Fruit fly (Drosophila melanogaster) whole organism, embryonic: Measurements from ENCODE around the gene tup.

Experiments used
- Blimp-1 ChIP-seq: fragments of 200-800 bp; sonication (Bioruptor generic); optimal IDR thresholded peaks from 3 replicates; lab custom pipeline; 2018; ENCODE audit warnings: missing biosample characterization, missing genetic modification characterization, mild to moderate bottlenecking, moderate library complexity, missing genetic modification reagents
- Bteb2 ChIP-seq: fragments of 200-800 bp; sonication (Bioruptor generic); optimal IDR thresholded peaks from 2 replicates; lab custom pipeline; 2016; ENCODE audit warnings: missing biosample characterization, missing genetic modification characterization
- CG10209 ChIP-seq: fragments of 200-800 bp; sonication (Bioruptor generic); optimal IDR thresholded peaks from 3 replicates; lab custom pipeline; 2017; ENCODE audit warnings: missing biosample characterization, mild to moderate bottlenecking, missing genetic modification characterization, missing genetic modification reagents
- CG10267 ChIP-seq: fragments of 200-800 bp; sonication (Bioruptor generic); optimal IDR thresholded peaks from 2 replicates; lab custom pipeline; 2018; ENCODE audit warnings: missing biosample characterization, mild to moderate bottlenecking, missing genetic modification characterization, moderate library complexity
- CG10959 ChIP-seq: fragments of 200-800 bp; sonication (Bioruptor generic); IDR thresholded peaks from 2 replicates; pipeline ENCODE4 v1.3.6; 2022; ENCODE audit warnings: missing biosample characterization, missing genetic modification characterization
- CG12155 ChIP-seq: fragments of 200-800 bp; sonication (Bioruptor generic); optimal IDR thresholded peaks from 3 replicates; lab custom pipeline; 2016; ENCODE audit warnings: missing biosample characterization, missing genetic modification characterization
- CG14710 ChIP-seq: fragments of 200-800 bp; sonication (Bioruptor generic); optimal IDR thresholded peaks from 3 replicates; lab custom pipeline; 2019; ENCODE audit warnings: missing biosample characterization, mild to moderate bottlenecking, missing genetic modification characterization, moderate library complexity
- CG1603 ChIP-seq: fragments of 200-800 bp; sonication (Bioruptor generic); optimal IDR thresholded peaks from 2 replicates; lab custom pipeline; 2019; ENCODE audit warnings: missing biosample characterization, mild to moderate bottlenecking, missing genetic modification characterization, moderate library complexity
- CG16815 ChIP-seq: fragments of 200-800 bp; sonication (Bioruptor generic); optimal IDR thresholded peaks from 3 replicates; lab custom pipeline; 2017; ENCODE audit warnings: missing biosample characterization, mild to moderate bottlenecking, missing genetic modification characterization
- CG17361 ChIP-seq: fragments of 200-800 bp; sonication (Bioruptor generic); IDR thresholded peaks from 3 replicates; pipeline ENCODE4 v1.3.6; 2022; ENCODE audit warnings: missing biosample characterization, missing genetic modification characterization
- CG1792 ChIP-seq: fragments of 200-800 bp; sonication (Bioruptor generic); optimal IDR thresholded peaks from 2 replicates; lab custom pipeline; 2016; ENCODE audit warnings: missing biosample characterization, missing genetic modification characterization
- CG18619 ChIP-seq: fragments of 200-800 bp; sonication (Bioruptor generic); optimal IDR thresholded peaks from 3 replicates; lab custom pipeline; 2017; ENCODE audit warnings: missing biosample characterization, mild to moderate bottlenecking, missing genetic modification characterization
- CG32772 ChIP-seq: fragments of 200-800 bp; sonication (Bioruptor generic); IDR thresholded peaks from 2 replicates; pipeline ENCODE4 v1.3.6; 2022; ENCODE audit warnings: missing biosample characterization, missing genetic modification characterization
- CG6689 ChIP-seq: fragments of 200-800 bp; sonication (Bioruptor generic); IDR thresholded peaks from 2 replicates; pipeline ENCODE4 v1.3.6; 2022; ENCODE audit warnings: missing biosample characterization, missing genetic modification characterization
- CG7271 ChIP-seq: fragments of 200-800 bp; sonication (Bioruptor generic); optimal IDR thresholded peaks from 2 replicates; lab custom pipeline; 2018; ENCODE audit warnings: missing biosample characterization, mild to moderate bottlenecking, missing genetic modification characterization, moderate library complexity
- CG9727 ChIP-seq: fragments of 200-800 bp; sonication (Bioruptor generic); optimal IDR thresholded peaks from 3 replicates; lab custom pipeline; 2017; ENCODE audit warnings: missing biosample characterization, mild to moderate bottlenecking, missing genetic modification characterization
- CoRest ChIP-seq: fragments of 200-800 bp; sonication (Bioruptor generic); optimal IDR thresholded peaks from 3 replicates; lab custom pipeline; 2018; ENCODE audit warnings: missing biosample characterization, mild to moderate bottlenecking, missing genetic modification characterization, moderate library complexity
- Ets97D ChIP-seq: fragments of 200-800 bp; sonication (Bioruptor generic); optimal IDR thresholded peaks from 3 replicates; lab custom pipeline; 2016; ENCODE audit warnings: missing biosample characterization, missing genetic modification characterization
- Hr78 ChIP-seq, 2 experiments: fragments of 200-800 bp in 1 of 2; fragments of >200 bp in 1 of 2; sonication (Bioruptor generic) in 1 of 2; optimal IDR thresholded peaks; 2 replicates each; lab custom pipeline; 2017 to 2019; ENCODE audit warnings: missing biosample characterization in 2 of 2, missing genetic modification characterization in 2 of 2, mild to moderate bottlenecking in 1 of 2, moderate library complexity in 1 of 2
- Meics ChIP-seq: fragments of 200-800 bp; sonication (Bioruptor generic); optimal IDR thresholded peaks from 2 replicates; lab custom pipeline; 2017; ENCODE audit warnings: missing biosample characterization, mild to moderate bottlenecking, missing genetic modification characterization
- Mes4 ChIP-seq: fragments of 200-800 bp; sonication (Bioruptor generic); optimal IDR thresholded peaks from 2 replicates; lab custom pipeline; 2016; ENCODE audit warnings: missing biosample characterization, missing genetic modification characterization
- Six4 ChIP-seq: fragments of 200-800 bp; sonication (Bioruptor generic); optimal IDR thresholded peaks from 2 replicates; lab custom pipeline; 2016; ENCODE audit warnings: missing biosample characterization, missing genetic modification characterization
- Spps ChIP-seq: fragments of 200-800 bp; sonication (Bioruptor generic); optimal IDR thresholded peaks from 2 replicates; lab custom pipeline; 2018; ENCODE audit warnings: missing biosample characterization, mild to moderate bottlenecking, missing genetic modification characterization
- Sry-β ChIP-seq: fragments of 200-800 bp; sonication (Bioruptor generic); optimal IDR thresholded peaks from 2 replicates; lab custom pipeline; 2018; ENCODE audit warnings: missing biosample characterization, mild to moderate bottlenecking, missing genetic modification characterization, moderate library complexity
- Ssrp ChIP-seq: fragments of 200-800 bp; sonication (Bioruptor generic); optimal IDR thresholded peaks from 2 replicates; lab custom pipeline; 2018; ENCODE audit warnings: missing biosample characterization, mild to moderate bottlenecking, missing genetic modification characterization, moderate library complexity
- ase ChIP-seq: fragments of 200-800 bp; sonication (Bioruptor generic); IDR thresholded peaks from 3 replicates; pipeline ENCODE4 v1.3.6; 2022; ENCODE audit warnings: missing biosample characterization, missing genetic modification characterization
- ato ChIP-seq: fragments of 200-800 bp; sonication (Bioruptor generic); IDR thresholded peaks from 2 replicates; pipeline ENCODE4 v1.3.6; 2022; ENCODE audit warnings: missing biosample characterization, missing genetic modification characterization; ENCODE audit not compliant: partially characterized antibody
- bab2 ChIP-seq: fragments of 200-800 bp; sonication (Bioruptor generic); optimal IDR thresholded peaks from 2 replicates; lab custom pipeline; 2016; ENCODE audit warnings: missing biosample characterization, missing genetic modification characterization
- croc ChIP-seq: fragments of 200-800 bp; sonication (Bioruptor generic); conservative IDR thresholded peaks from 3 replicates; pipeline ENCODE4 v1.3.6; 2022; ENCODE audit warnings: missing biosample characterization, missing genetic modification characterization
- crp ChIP-seq, 2 experiments: fragments of 200-800 bp; sonication (Bioruptor generic); optimal IDR thresholded peaks; 2 replicates in 1 of 2; 3 replicates in 1 of 2; lab custom pipeline; 2017; ENCODE audit warnings: missing biosample characterization in 2 of 2, missing genetic modification characterization in 2 of 2, mild to moderate bottlenecking in 1 of 2, moderate library complexity in 1 of 2
- cwo ChIP-seq: fragments of 200-800 bp; sonication (Bioruptor generic); optimal IDR thresholded peaks from 3 replicates; lab custom pipeline; 2017; ENCODE audit warnings: missing biosample characterization, missing genetic modification characterization, mild to moderate bottlenecking, moderate library complexity, missing genetic modification reagents
- danr ChIP-seq: fragments of 200-800 bp; sonication (Bioruptor generic); IDR thresholded peaks from 2 replicates; pipeline ENCODE4 v1.3.6; 2022; ENCODE audit warnings: missing biosample characterization, missing genetic modification characterization
- ems ChIP-seq: fragments of 200-800 bp; sonication (Bioruptor generic); optimal IDR thresholded peaks from 3 replicates; lab custom pipeline; 2016; ENCODE audit warnings: missing biosample characterization, missing genetic modification characterization
- eyg ChIP-seq: fragments of 200-800 bp; sonication (Bioruptor generic); optimal IDR thresholded peaks from 3 replicates; lab custom pipeline; 2016; ENCODE audit warnings: missing biosample characterization, missing genetic modification characterization
- grau ChIP-seq: fragments of 200-800 bp; optimal IDR thresholded peaks from 3 replicates; lab custom pipeline; 2019; ENCODE audit warnings: missing biosample characterization, mild to moderate bottlenecking, missing genetic modification characterization, moderate library complexity
- gro ChIP-seq: fragments of 200-800 bp; sonication (Bioruptor generic); optimal IDR thresholded peaks from 2 replicates; lab custom pipeline; 2016; ENCODE audit warnings: missing biosample characterization, missing genetic modification characterization
- gsb-n ChIP-seq: fragments of 200-800 bp; sonication (Bioruptor generic); optimal IDR thresholded peaks from 3 replicates; lab custom pipeline; 2018; ENCODE audit warnings: missing biosample characterization, mild to moderate bottlenecking, missing genetic modification characterization
- mirr ChIP-seq: fragments of 200-800 bp; sonication (Bioruptor generic); optimal IDR thresholded peaks from 3 replicates; lab custom pipeline; 2018; ENCODE audit warnings: missing biosample characterization, mild to moderate bottlenecking, missing genetic modification characterization
- nerfin-1 ChIP-seq: fragments of 200-800 bp; sonication (Bioruptor generic); optimal IDR thresholded peaks from 3 replicates; lab custom pipeline; 2019; ENCODE audit warnings: missing biosample characterization, mild to moderate bottlenecking, missing genetic modification characterization, moderate library complexity
- oc ChIP-seq: fragments of 200-800 bp; sonication (Bioruptor generic); optimal IDR thresholded peaks from 2 replicates; lab custom pipeline; 2018; ENCODE audit warnings: missing biosample characterization, mild to moderate bottlenecking, missing genetic modification characterization, moderate library complexity
- org-1 ChIP-seq: fragments of 200-800 bp; sonication (Bioruptor generic); optimal IDR thresholded peaks from 2 replicates; lab custom pipeline; 2017; ENCODE audit warnings: missing biosample characterization, missing genetic modification characterization
- phol ChIP-seq: fragments of 200-800 bp; sonication (Bioruptor generic); optimal IDR thresholded peaks from 3 replicates; lab custom pipeline; 2018; ENCODE audit warnings: missing biosample characterization, mild to moderate bottlenecking, missing genetic modification characterization, moderate library complexity
- ranshi ChIP-seq: fragments of 200-800 bp; sonication (Bioruptor generic); IDR thresholded peaks from 2 replicates; pipeline ENCODE4 v1.3.6; 2022; ENCODE audit warnings: missing biosample characterization, missing genetic modification characterization
- row ChIP-seq: fragments of 200-800 bp; sonication (Bioruptor generic); IDR thresholded peaks from 3 replicates; pipeline ENCODE4 v1.3.6; 2022; ENCODE audit warnings: missing biosample characterization, missing genetic modification characterization
- sens ChIP-seq: fragments of 200-800 bp; sonication (Bioruptor generic); peaks from one replicate; lab custom pipeline; 2016; ENCODE audit warnings: missing biosample characterization, missing genetic modification characterization
- tio ChIP-seq: fragments of 200-800 bp; sonication (Bioruptor generic); optimal IDR thresholded peaks from 2 replicates; lab custom pipeline; 2017; ENCODE audit warnings: missing biosample characterization, missing genetic modification characterization, inconsistent platforms
- zen ChIP-seq: fragments of 200-800 bp; sonication (Bioruptor generic); optimal IDR thresholded peaks from 3 replicates; lab custom pipeline; 2018; ENCODE audit warnings: missing biosample characterization, mild to moderate bottlenecking, missing genetic modification characterization, moderate library complexity
- zen2 ChIP-seq: fragments of 200-800 bp; sonication (Bioruptor generic); IDR thresholded peaks from 3 replicates; pipeline ENCODE4 v1.3.6; 2022; ENCODE audit warnings: missing biosample characterization, missing genetic modification characterization; ENCODE audit not compliant: partially characterized antibody

Gene tup

DNA sequence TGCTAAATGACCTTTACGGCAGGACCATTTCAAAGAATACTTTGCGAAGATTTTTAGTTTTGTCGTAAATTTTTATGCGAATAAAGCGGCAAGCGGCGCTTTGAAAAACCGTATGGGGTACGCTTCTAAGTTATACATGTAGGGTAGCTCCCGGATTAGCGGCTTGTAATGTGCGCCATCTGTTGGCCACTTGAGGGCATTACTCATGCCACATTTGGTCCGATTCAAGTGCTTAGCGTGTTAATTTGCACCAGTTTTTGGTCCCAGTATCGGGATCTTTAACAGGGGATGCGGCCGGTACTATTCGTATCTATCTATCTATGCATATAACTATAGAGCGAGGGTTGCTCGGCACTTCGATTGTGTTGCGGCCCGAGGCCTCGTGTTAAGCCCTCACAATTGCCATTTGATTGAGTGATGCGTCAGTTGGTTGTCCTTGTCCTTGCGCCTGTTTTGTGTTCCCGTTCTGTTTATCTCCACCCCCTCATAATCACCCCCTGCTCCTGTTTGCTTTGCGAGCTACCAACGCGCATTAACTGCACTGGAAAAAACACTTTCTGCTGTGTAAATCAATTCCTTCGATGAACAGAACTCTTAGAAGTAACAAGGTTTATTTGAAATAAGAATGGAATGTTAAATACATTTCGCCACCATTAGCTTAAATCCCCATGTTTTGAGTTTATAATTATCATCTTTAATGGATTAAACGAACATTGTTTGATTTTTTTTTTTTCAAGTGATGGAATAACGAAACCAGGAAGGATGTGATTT, 49.5 kb upstream of the tup start (continued):
- no peak for TF ChIP-seq Sry-β (GFP tag; lab: Kevin White, UChicago)
- TF ChIP-seq Ssrp (tag; lab: Kevin White, UChicago): peak; percentile 19
- TF ChIP-seq croc (GFP tag; lab: Robert Waterston, UW): peak; percentile 22; the same call in 1 of the 3 replicates
- peak; percentile 28; the same call in 1 of the 3 replicates for TF ChIP-seq row
- peak; percentile 20 for TF ChIP-seq grau (tag; lab: Kevin White, UChicago)
- no peak for TF ChIP-seq CG12155 (GFP tag; lab: Kevin White, UChicago)
- peak; percentile 47 for TF ChIP-seq gsb-n
- TF ChIP-seq CG16815: peak; percentile 24
- no peak for TF ChIP-seq crp (GFP tag; optimal IDR thresholded peaks at IDR 0.05; lab: Kevin White, UChicago)
- TF ChIP-seq CG1792 (GFP tag; lab: Kevin White, UChicago): no peak
- TF ChIP-seq CG10209 (GFP tag; lab: Kevin White, UChicago): peak; percentile 26
- TF ChIP-seq CG7271: no peak
- peak; percentile 59 for TF ChIP-seq phol (tag; lab: Kevin White, UChicago)
- TF ChIP-seq gro (GFP tag; lab: Kevin White, UChicago): no peak
- 0 out of 2 replicates have a peak, but pooled peaks have one; percentile 19 for TF ChIP-seq CG6689 (GFP tag; lab: Robert Waterston, UW)
- no peak for TF ChIP-seq cwo (GFP tag; lab: Kevin White, UChicago)
- TF ChIP-seq Mes4 (GFP tag; lab: Kevin White, UChicago): peak; percentile 5
- peak; percentile 58 for TF ChIP-seq Blimp-1 (GFP tag; lab: Kevin White, UChicago)
- TF ChIP-seq org-1: no peak
- TF ChIP-seq Ets97D: no peak
- TF ChIP-seq CG14710 (tag; lab: Kevin White, UChicago): peak; percentile 59
- no peak for TF ChIP-seq Meics (GFP tag; lab: Kevin White, UChicago)
- TF ChIP-seq CG18619 (GFP tag; lab: Kevin White, UChicago): no peak
- TF ChIP-seq oc: peak; percentile 66
- TF ChIP-seq CG1603 (tag; lab: Kevin White, UChicago): peak; percentile 68
- no peak for TF ChIP-seq Hr78 (GFP tag; optimal IDR thresholded peaks at IDR 0.05; lab: Kevin White, UChicago)
- TF ChIP-seq Six4: peak; percentile 4
- TF ChIP-seq sens (GFP tag; lab: Kevin White, UChicago): peak; percentile 92
- peak; percentile 19 for TF ChIP-seq zen
- TF ChIP-seq CG10267 (tag; lab: Kevin White, UChicago): peak; percentile 59
- TF ChIP-seq CG17361 (GFP tag; lab: Robert Waterston, UW): peak; percentile 45; the same call in 1 of the 3 replicates
- TF ChIP-seq tio (GFP tag; lab: Kevin White, UChicago): peak; percentile 4
- peak; percentile 44 for TF ChIP-seq CG9727
- no peak for TF ChIP-seq zen2 (GFP tag; lab: Robert Waterston, UW)
- TF ChIP-seq CG32772: no peak
- TF ChIP-seq mirr (GFP tag; lab: Kevin White, UChicago): no peak
- peak; percentile 49 for TF ChIP-seq nerfin-1 (tag; lab: Kevin White, UChicago)
- TF ChIP-seq ato: 0 out of 2 replicates have a peak, but pooled peaks have one; percentile 22
- TF ChIP-seq CG10959: no peak
- peak; percentile 47 for TF ChIP-seq Spps (tag; lab: Kevin White, UChicago)
- TF ChIP-seq ase (GFP tag; lab: Robert Waterston, UW): no peak
- no peak for TF ChIP-seq eyg (GFP tag; lab: Kevin White, UChicago)
- no peak for TF ChIP-seq ranshi (GFP tag; lab: Robert Waterston, UW)
- TF ChIP-seq danr: no peak
- TF ChIP-seq bab2 (GFP tag; lab: Kevin White, UChicago): peak; percentile 15
- TF ChIP-seq Bteb2 (GFP tag; lab: Kevin White, UChicago): no peak
- TF ChIP-seq ems (GFP tag; lab: Kevin White, UChicago): no peak
- peak; percentile 7 for TF ChIP-seq CoRest (tag; lab: Kevin White, UChicago)
